Worm (Caenorhabditis elegans) whole organism, late embryonic: Measurements from ENCODE around the gene Y15E3A.3.

ENCODE experiments used
- F13H6.1 ChIP-seq: sonication (generic microtip); optimal IDR thresholded peaks from 2 replicates; lab custom pipeline; 2016; ENCODE audit warnings: missing genetic modification characterization, missing compliant biosample characterization
- ama-1 ChIP-seq: fragments of 150-350 bp; optimal IDR thresholded peaks from 2 replicates; lab custom pipeline; 2014
- ceh-31 ChIP-seq: sonication (generic microtip); optimal IDR thresholded peaks from 2 replicates; lab custom pipeline; 2016; ENCODE audit warnings: missing genetic modification characterization, missing compliant biosample characterization
- ceh-45 ChIP-seq: fragments of 200-800 bp; sonication (Bioruptor generic); IDR thresholded peaks from 2 replicates; pipeline ENCODE4 v1.3.6; 2022; ENCODE audit warnings: missing genetic modification reagents, missing genetic modification characterization, missing compliant biosample characterization
- dmd-4 ChIP-seq: sonication (generic microtip); optimal IDR thresholded peaks from 2 replicates; lab custom pipeline; 2016; ENCODE audit warnings: borderline replicate concordance, missing genetic modification characterization, missing compliant biosample characterization
- elt-4 ChIP-seq: sonication (generic microtip); optimal IDR thresholded peaks from 2 replicates; lab custom pipeline; 2016; ENCODE audit warnings: missing genetic modification characterization, missing compliant biosample characterization
- ets-4 ChIP-seq: sonication (generic microtip); optimal IDR thresholded peaks from 2 replicates; lab custom pipeline; 2016; ENCODE audit warnings: missing genetic modification characterization, missing compliant biosample characterization
- fkh-10 ChIP-seq: fragments of 150-350 bp; optimal IDR thresholded peaks from 2 replicates; lab custom pipeline; 2014; ENCODE audit warnings: missing biosample characterization, missing genetic modification reagents, missing genetic modification characterization
- lim-6 ChIP-seq: sonication (generic microtip); optimal IDR thresholded peaks from 2 replicates; lab custom pipeline; 2016; ENCODE audit warnings: missing genetic modification characterization, missing compliant biosample characterization
- nfya-1 ChIP-seq: sonication (generic microtip); optimal IDR thresholded peaks from 2 replicates; lab custom pipeline; 2017; ENCODE audit warnings: missing genetic modification characterization, mild to moderate bottlenecking, missing compliant biosample characterization, antibody characterized with exemption, moderate library complexity
- nhr-11 ChIP-seq: fragments of 150-350 bp; optimal IDR thresholded peaks from 2 replicates; lab custom pipeline; 2014; ENCODE audit warnings: missing biosample characterization, missing genetic modification characterization
- sox-4 ChIP-seq: sonication (generic microtip); optimal IDR thresholded peaks from 2 replicates; lab custom pipeline; 2017; ENCODE audit warnings: mild to moderate bottlenecking, missing genetic modification characterization, inconsistent platforms, missing compliant biosample characterization
- ttx-3 ChIP-seq: sonication (generic microtip); optimal IDR thresholded peaks from 2 replicates; lab custom pipeline; 2016; ENCODE audit warnings: missing genetic modification reagents, missing genetic modification characterization, missing compliant biosample characterization
- unc-86 ChIP-seq: sonication (generic microtip); optimal IDR thresholded peaks from 2 replicates; lab custom pipeline; 2016; ENCODE audit warnings: missing genetic modification characterization, missing compliant biosample characterization

DNA sequence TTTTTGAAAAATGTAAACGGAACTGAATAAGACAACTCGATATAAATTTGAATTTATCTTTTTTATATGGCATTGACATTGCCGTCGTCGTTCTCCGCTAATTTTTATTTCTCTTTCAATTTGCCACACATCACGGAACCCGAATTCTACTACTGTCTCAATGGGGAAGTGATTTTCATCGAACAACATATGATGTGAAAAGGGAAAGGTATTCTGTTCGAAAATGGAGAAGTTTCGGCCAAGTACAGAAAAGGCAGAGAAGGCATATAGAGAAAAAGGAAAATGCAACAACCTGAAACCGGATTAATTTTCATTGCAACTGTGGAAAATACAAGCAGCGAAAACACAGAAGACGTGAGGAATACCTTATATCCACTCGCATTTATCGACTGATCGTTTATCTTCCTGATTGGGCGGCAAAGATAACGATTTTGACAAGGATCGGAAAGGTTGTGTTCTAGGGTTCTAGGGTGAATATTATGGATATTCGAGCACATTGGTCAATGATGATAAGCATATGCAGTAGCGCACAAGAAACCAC, 49.1 kb upstream of the Y15E3A.3 start:
- TF ChIP-seq nhr-11 (tag; lab: Kevin White, UChicago) (no peak), elt-4 (tag; lab: Kevin White, UChicago) (no peak), F13H6.1 (tag; lab: Kevin White, UChicago) (no peak), fkh-10 (GFP tag; lab: Kevin White, UChicago) (no peak), ama-1 (lab: Kevin White, UChicago) (no peak), sox-4 (tag; lab: Kevin White, UChicago) (no peak), ets-4 (tag; lab: Kevin White, UChicago) (no peak), ceh-45 (GFP tag; lab: Robert Waterston, UW) (no peak), dmd-4 (tag; lab: Kevin White, UChicago) (no peak), ceh-31 (tag; lab: Kevin White, UChicago) (no peak), unc-86 (tag; lab: Kevin White, UChicago) (no peak), ttx-3 (tag; lab: Kevin White, UChicago) (no peak), nfya-1 (tag; lab: Kevin White, UChicago) (no peak), lim-6 (tag; lab: Kevin White, UChicago) (no peak)
